Fruit fly (Drosophila melanogaster) S2 (cell line): ENCODE measurements around the gene NKCC.

ENCODE experiments used
- CG8478 ChIP-seq: fragments of >200 bp; optimal IDR thresholded peaks from 2 replicates; lab custom pipeline; 2018
- CTCF ChIP-seq, 2 experiments: fragments of >200 bp; optimal IDR thresholded peaks; 2 replicates each; lab custom pipeline; 2018

NKCC gene

dm6 chr3R:5503789-5504387 lies 1.4 kb upstream of the NKCC start:
- TF ChIP-seq CTCF (optimal IDR thresholded peaks at IDR 0.05; lab: Kevin White, UChicago) (no peak), CG8478 (no peak)

- TF ChIP-seq CTCF (optimal IDR thresholded peaks at IDR 0.05; lab: Kevin White, UChicago) (no peak), CG8478 (no peak)
Observed at dm6 chr3R:5497600-5497999, 4.9 kb downstream of the NKCC start.

dm6 chr3R:5485295-5485718 lies 17.2 kb downstream of the NKCC start, which contains the start of gene CG31550:
TSS of gene CG31550 (plus strand) at chr3R:5485543.
- no peak for TF ChIP-seq CTCF (optimal IDR thresholded peaks at IDR 0.05; lab: Kevin White, UChicago)
- no peak for TF ChIP-seq CG8478

- TF ChIP-seq CG8478 (no peak), CTCF (optimal IDR thresholded peaks at IDR 0.05; lab: Kevin White, UChicago) (no peak)
Observed at dm6 chr3R:5483488-5484109, 18.9 kb downstream of the NKCC start, which contains the start of gene ksr. TSS of gene ksr (minus strand) at chr3R:5483906.

dm6 chr3R:5482790-5483189 lies 19.7 kb downstream of the NKCC start:
- TF ChIP-seq CG8478 (no peak), CTCF (optimal IDR thresholded peaks at IDR 0.05; lab: Kevin White, UChicago) (no peak)

dm6 chr3R:5474551-5474950 lies 28.0 kb downstream of the NKCC start, which contains the start of the genes CG45100, HDAC3 and Hcs:
TSS of gene CG45100 (minus strand) at chr3R:5474600.
TSS of gene HDAC3 (minus strand) at chr3R:5474600.
TSS of gene Hcs (plus strand) at chr3R:5474899.
- peak in 1 of 2 experiments; percentile 13 for TF ChIP-seq CTCF (optimal IDR thresholded peaks at IDR 0.05; lab: Kevin White, UChicago)
- no peak for TF ChIP-seq CG8478

dm6 chr3R:5470586-5471283 lies 31.8 kb downstream of the NKCC start, which contains the start of the genes mRpL44 and Snr1:
TSS of gene mRpL44 (minus strand) at chr3R:5470636.
TSS of gene Snr1 (plus strand) at chr3R:5470926.
- TF ChIP-seq CG8478: no peak
- TF ChIP-seq CTCF (optimal IDR thresholded peaks at IDR 0.05; lab: Kevin White, UChicago): no peak

dm6 chr3R:5467619-5468018 lies 34.9 kb downstream of the NKCC start, which contains the start of gene POLDIP2:
TSS of gene POLDIP2 (plus strand) at chr3R:5467778.
- TF ChIP-seq CTCF (optimal IDR thresholded peaks at IDR 0.05; lab: Kevin White, UChicago) (no peak), CG8478 (no peak)

dm6 chr3R:5466875-5467274 lies 35.6 kb downstream of the NKCC start, which contains the start of gene RpL35A:
TSS of gene RpL35A (minus strand) at chr3R:5467101.
- no peak for TF ChIP-seq CG8478
- peak in 1 of 2 experiments; percentile 58 for TF ChIP-seq CTCF (optimal IDR thresholded peaks at IDR 0.05; lab: Kevin White, UChicago)

dm6 chr3R:5464481-5464880 lies 38.0 kb downstream of the NKCC start, which contains the start of gene PEK:
TSS of gene PEK (minus strand) at chr3R:5464753.
- no peak for TF ChIP-seq CTCF (optimal IDR thresholded peaks at IDR 0.05; lab: Kevin White, UChicago)
- TF ChIP-seq CG8478: no peak

dm6 chr3R:5463199-5463949 lies 39.1 kb downstream of the NKCC start:
- TF ChIP-seq CG8478 (no peak), CTCF (optimal IDR thresholded peaks at IDR 0.05; lab: Kevin White, UChicago) (no peak)

- no peak for TF ChIP-seq CTCF (optimal IDR thresholded peaks at IDR 0.05; lab: Kevin White, UChicago)
- no peak for TF ChIP-seq CG8478
Observed at dm6 chr3R:5458627-5459026, 43.9 kb downstream of the NKCC start.

- TF ChIP-seq CG8478 (no peak), CTCF (optimal IDR thresholded peaks at IDR 0.05; lab: Kevin White, UChicago) (no peak)
Observed at dm6 chr3R:5454334-5454733, 48.2 kb downstream of the NKCC start.
